Worm (Caenorhabditis elegans) whole organism, L2 larva: ENCODE measurements around the gene math-8.

Experiments
- C34F6.9 ChIP-seq: fragments of 150-350 bp; optimal IDR thresholded peaks from 2 replicates; lab custom pipeline; 2014; ENCODE audit warnings: missing biosample characterization, missing genetic modification characterization
- R02D3.7 ChIP-seq: fragments of 150-350 bp; optimal IDR thresholded peaks from 2 replicates; lab custom pipeline; 2014; ENCODE audit warnings: missing biosample characterization, missing genetic modification characterization
- Y55F3AM.14 ChIP-seq: fragments of 200-800 bp; sonication (Bioruptor generic); optimal IDR thresholded peaks from 2 replicates; lab custom pipeline; 2018; ENCODE audit warnings: mild to moderate bottlenecking, missing genetic modification characterization, missing compliant biosample characterization
- ZK546.5 ChIP-seq: sonication (generic microtip); optimal IDR thresholded peaks from 2 replicates; lab custom pipeline; 2017; ENCODE audit warnings: missing biosample characterization, missing genetic modification characterization
- alr-1 ChIP-seq: fragments of 150-350 bp; optimal IDR thresholded peaks from 2 replicates; lab custom pipeline; 2014; ENCODE audit warnings: missing biosample characterization, missing genetic modification characterization
- ama-1 ChIP-seq: fragments of 150-350 bp; optimal IDR thresholded peaks from 2 replicates; lab custom pipeline; 2018; ENCODE audit warnings: inconsistent platforms
- blmp-1 ChIP-seq: sonication (generic microtip); optimal IDR thresholded peaks from 2 replicates; lab custom pipeline; 2017; ENCODE audit warnings: missing genetic modification characterization, mild to moderate bottlenecking, missing compliant biosample characterization, antibody characterized with exemption, moderate library complexity; ENCODE audit not compliant: insufficient read depth
- ceh-82 ChIP-seq: fragments of 150-350 bp; optimal IDR thresholded peaks from 2 replicates; lab custom pipeline; 2014; ENCODE audit warnings: missing biosample characterization, missing genetic modification characterization
- crh-2 ChIP-seq: sonication (generic microtip); optimal IDR thresholded peaks from 2 replicates; lab custom pipeline; 2017; ENCODE audit warnings: missing biosample characterization, missing genetic modification characterization
- dmd-4 ChIP-seq: sonication (generic microtip); optimal IDR thresholded peaks from 2 replicates; lab custom pipeline; 2017; ENCODE audit warnings: missing biosample characterization, missing genetic modification characterization
- egl-27 ChIP-seq: sonication (generic microtip); optimal IDR thresholded peaks from 3 replicates; lab custom pipeline; 2017; ENCODE audit warnings: missing biosample characterization, missing genetic modification reagents, missing genetic modification characterization
- elt-1 ChIP-seq: fragments of 150-350 bp; optimal IDR thresholded peaks from 2 replicates; lab custom pipeline; 2014; ENCODE audit warnings: missing biosample characterization, missing genetic modification characterization
- elt-3 ChIP-seq: sonication (generic microtip); optimal IDR thresholded peaks from 2 replicates; lab custom pipeline; 2017; ENCODE audit warnings: missing biosample characterization, missing genetic modification characterization
- fos-1 ChIP-seq: fragments of 150-350 bp; optimal IDR thresholded peaks from 2 replicates; lab custom pipeline; 2014; ENCODE audit warnings: missing biosample characterization, missing genetic modification characterization
- gmeb-1 ChIP-seq: fragments of 150-350 bp; optimal IDR thresholded peaks from 2 replicates; lab custom pipeline; 2014; ENCODE audit warnings: missing biosample characterization, missing genetic modification characterization
- lin-11 ChIP-seq: fragments of 150-350 bp; sonication (generic microtip); optimal IDR thresholded peaks from 2 replicates; lab custom pipeline; 2014; ENCODE audit warnings: missing biosample characterization, missing genetic modification characterization, inconsistent platforms, mixed read lengths
- lin-13 ChIP-seq: fragments of 150-350 bp; optimal IDR thresholded peaks from 2 replicates; lab custom pipeline; 2014; ENCODE audit warnings: missing biosample characterization, missing genetic modification reagents, missing genetic modification characterization
- lin-39 ChIP-seq: fragments of 150-350 bp; optimal IDR thresholded peaks from 2 replicates; lab custom pipeline; 2014; ENCODE audit warnings: missing biosample characterization, missing genetic modification reagents, missing genetic modification characterization
- mab-5 ChIP-seq: fragments of 150-350 bp; optimal IDR thresholded peaks from 2 replicates; lab custom pipeline; 2014; ENCODE audit warnings: missing biosample characterization, missing genetic modification characterization
- mdl-1 ChIP-seq, 2 experiments: fragments of 150-350 bp in 1 of 2; sonication (generic microtip) in 1 of 2; optimal IDR thresholded peaks; 2 replicates each; lab custom pipeline; 2017; ENCODE audit warnings: missing biosample characterization in 2 of 2, missing genetic modification characterization in 2 of 2
- nhr-11 ChIP-seq: fragments of 150-350 bp; optimal IDR thresholded peaks from 2 replicates; lab custom pipeline; 2014; ENCODE audit warnings: missing biosample characterization, missing genetic modification characterization
- nhr-129 ChIP-seq: fragments of 150-350 bp; optimal IDR thresholded peaks from 2 replicates; lab custom pipeline; 2014; ENCODE audit warnings: missing biosample characterization, missing genetic modification characterization
- nhr-21 ChIP-seq: fragments of 150-350 bp; optimal IDR thresholded peaks from 2 replicates; lab custom pipeline; 2014; ENCODE audit warnings: missing biosample characterization, missing genetic modification characterization
- nhr-23 ChIP-seq: fragments of 150-350 bp; optimal IDR thresholded peaks from 2 replicates; lab custom pipeline; 2014; ENCODE audit warnings: missing biosample characterization, missing genetic modification reagents, missing genetic modification characterization
- nhr-25 ChIP-seq: fragments of 150-350 bp; sonication (generic microtip); optimal IDR thresholded peaks from 3 replicates; lab custom pipeline; 2014; ENCODE audit warnings: missing biosample characterization, missing genetic modification characterization
- nhr-77 ChIP-seq: fragments of 150-350 bp; optimal IDR thresholded peaks from 2 replicates; lab custom pipeline; 2014; ENCODE audit warnings: missing biosample characterization, missing genetic modification characterization
- peb-1 ChIP-seq: fragments of 150-350 bp; optimal IDR thresholded peaks from 2 replicates; lab custom pipeline; 2014; ENCODE audit warnings: missing biosample characterization, missing genetic modification characterization
- sem-4 ChIP-seq: fragments of 150-350 bp; optimal IDR thresholded peaks from 2 replicates; lab custom pipeline; 2014; ENCODE audit warnings: missing biosample characterization, missing genetic modification reagents, missing genetic modification characterization
- skn-1 ChIP-seq: sonication (generic microtip); optimal IDR thresholded peaks from 2 replicates; lab custom pipeline; 2017; ENCODE audit warnings: missing biosample characterization, missing genetic modification characterization
- sma-3 ChIP-seq: sonication (generic microtip); optimal IDR thresholded peaks from 2 replicates; lab custom pipeline; 2016; ENCODE audit warnings: missing genetic modification reagents, missing genetic modification characterization, missing compliant biosample characterization
- sma-9 ChIP-seq, 2 experiments: fragments of 150-350 bp in 1 of 2; sonication (generic microtip) in 1 of 2; optimal IDR thresholded peaks; 2 replicates each; lab custom pipeline; 2014 to 2016; ENCODE audit warnings: missing genetic modification characterization in 2 of 2, mild to moderate bottlenecking in 1 of 2, missing biosample characterization in 1 of 2, missing compliant biosample characterization in 1 of 2, missing genetic modification reagents in 1 of 2, moderate library complexity in 1 of 2
- snpc-4 ChIP-seq: fragments of 150-350 bp; optimal IDR thresholded peaks from 2 replicates; lab custom pipeline; 2014; ENCODE audit warnings: missing biosample characterization, missing genetic modification characterization
- unc-39 ChIP-seq: fragments of 150-350 bp; optimal IDR thresholded peaks from 2 replicates; lab custom pipeline; 2014; ENCODE audit warnings: missing biosample characterization, missing genetic modification characterization
- unc-55 ChIP-seq: fragments of 150-350 bp; sonication (generic microtip); optimal IDR thresholded peaks from 3 replicates; lab custom pipeline; 2014; ENCODE audit warnings: missing biosample characterization, missing genetic modification reagents, missing genetic modification characterization
- unc-62 ChIP-seq: fragments of 150-350 bp; optimal IDR thresholded peaks from 2 replicates; lab custom pipeline; 2014; ENCODE audit warnings: missing biosample characterization, missing genetic modification reagents, missing genetic modification characterization
- ztf-1 ChIP-seq: fragments of 200-800 bp; sonication (Bioruptor generic); conservative IDR thresholded peaks from 2 replicates; pipeline ENCODE4 v1.3.6; 2022; ENCODE audit warnings: missing genetic modification characterization, missing compliant biosample characterization
- ztf-11 ChIP-seq: sonication (generic microtip); optimal IDR thresholded peaks from 2 replicates; lab custom pipeline; 2017; ENCODE audit warnings: missing biosample characterization, missing genetic modification characterization
- ztf-4 ChIP-seq: fragments of 150-350 bp; optimal IDR thresholded peaks from 2 replicates; lab custom pipeline; 2014; ENCODE audit warnings: missing biosample characterization, missing genetic modification characterization

math-8 gene

DNA sequence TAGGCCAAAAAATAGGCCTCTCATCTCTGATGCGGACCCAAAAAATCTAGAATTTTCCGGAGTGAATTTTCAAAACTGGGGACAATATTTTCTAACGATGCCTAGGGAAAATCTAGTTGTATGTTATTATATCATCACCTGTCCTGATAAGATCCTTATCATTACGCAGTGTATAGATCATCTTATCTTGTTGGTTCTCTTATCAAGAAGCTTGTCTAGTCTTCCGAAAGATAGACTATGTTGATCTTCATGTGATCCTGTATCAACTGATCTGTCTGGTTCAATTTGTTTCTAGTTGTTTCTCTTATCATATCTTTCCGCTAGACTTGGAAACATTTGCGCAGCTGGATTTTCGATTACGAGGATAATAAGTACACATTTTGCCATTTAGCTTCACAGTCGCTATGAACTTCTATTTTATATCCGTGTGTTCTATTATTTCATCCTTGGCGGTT lies 38.1 kb downstream of the math-8 start, which contains the start of gene C52E2.3:
C52E2.3 (plus strand) TSS at position 405 of the 455 bp plus-strand sequence.
- TF ChIP-seq snpc-4, result no peak
- no peak for TF ChIP-seq egl-27 (tag; lab: Kevin White, UChicago)
- no peak for TF ChIP-seq nhr-23
- no peak for TF ChIP-seq sma-3 (GFP tag; lab: Kevin White, UChicago)
- no peak for TF ChIP-seq nhr-129 (tag; lab: Kevin White, UChicago)
- TF ChIP-seq mab-5, result no peak
- no peak for TF ChIP-seq lin-39 (tag; lab: Kevin White, UChicago)
- no peak for TF ChIP-seq mdl-1 (tag; optimal IDR thresholded peaks at IDR 0.05; lab: Kevin White, UChicago)
- no peak for TF ChIP-seq unc-55
- TF ChIP-seq ztf-11 (tag; lab: Kevin White, UChicago), result no peak
- TF ChIP-seq ZK546.5 (tag; lab: Kevin White, UChicago), result no peak
- no peak for TF ChIP-seq nhr-77
- no peak for TF ChIP-seq nhr-21
- no peak for TF ChIP-seq skn-1
- no peak for TF ChIP-seq R02D3.7 (tag; lab: Kevin White, UChicago)
- TF ChIP-seq ztf-4, result no peak

ce11 chrII:1850299-1850698 lies 38.7 kb downstream of the math-8 start, which contains the start of gene fbxb-96:
TSS of gene fbxb-96 (minus strand) at chrII:1850399.
- TF ChIP-seq ceh-82 (tag; lab: Kevin White, UChicago) (no peak), ztf-4 (no peak), elt-1 (tag; lab: Kevin White, UChicago) (no peak), ama-1 (no peak), gmeb-1 (tag; lab: Kevin White, UChicago) (no peak), nhr-25 (no peak), peb-1 (tag; lab: Kevin White, UChicago) (no peak), unc-39 (tag; lab: Kevin White, UChicago) (no peak)

DNA sequence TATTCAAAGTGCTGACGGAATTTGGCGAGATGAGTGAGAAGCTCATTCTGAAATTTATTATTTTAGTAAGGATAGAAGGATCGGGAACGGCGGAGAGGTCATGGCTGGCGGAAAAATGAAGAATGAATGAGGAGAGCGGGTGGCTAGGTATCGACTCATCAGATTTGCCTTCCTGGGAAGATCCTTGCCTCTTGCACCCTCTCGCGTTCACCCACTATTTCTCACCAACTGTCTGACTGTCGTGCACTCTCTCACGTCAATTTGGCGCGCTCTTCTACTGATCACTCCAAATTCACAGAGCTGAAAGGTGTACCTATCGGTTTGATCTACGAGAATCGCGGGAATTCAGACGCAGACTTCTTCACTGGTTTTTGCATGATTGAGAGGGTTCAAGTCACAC lies 40.9 kb downstream of the math-8 start, which contains the start of gene fbxb-97:
fbxb-97 (minus strand) TSS at position 53 of the 400 bp plus-strand sequence.
- TF ChIP-seq blmp-1 (tag; lab: Kevin White, UChicago), result no peak
- TF ChIP-seq mab-5, result no peak
- TF ChIP-seq ztf-11 (tag; lab: Kevin White, UChicago), result no peak
- TF ChIP-seq dmd-4 (tag; lab: Kevin White, UChicago), result no peak
- no peak for TF ChIP-seq C34F6.9
- TF ChIP-seq skn-1, result no peak
- TF ChIP-seq alr-1 (tag; lab: Kevin White, UChicago), result no peak
- TF ChIP-seq nhr-11 (tag; lab: Kevin White, UChicago), result no peak
- no peak for TF ChIP-seq Y55F3AM.14 (GFP tag; lab: Kevin White, UChicago)
- no peak for TF ChIP-seq mdl-1 (tag; optimal IDR thresholded peaks at IDR 0.05; lab: Kevin White, UChicago)
- TF ChIP-seq ztf-4, result no peak
- TF ChIP-seq gmeb-1 (tag; lab: Kevin White, UChicago), result no peak
- no peak for TF ChIP-seq ztf-1 (GFP tag; lab: Robert Waterston, UW)
- TF ChIP-seq lin-13 (GFP tag; lab: Kevin White, UChicago), result no peak
- TF ChIP-seq elt-3 (tag; lab: Kevin White, UChicago), result no peak
- no peak for TF ChIP-seq R02D3.7 (tag; lab: Kevin White, UChicago)
- no peak for TF ChIP-seq sem-4 (tag; lab: Kevin White, UChicago)

DNA sequence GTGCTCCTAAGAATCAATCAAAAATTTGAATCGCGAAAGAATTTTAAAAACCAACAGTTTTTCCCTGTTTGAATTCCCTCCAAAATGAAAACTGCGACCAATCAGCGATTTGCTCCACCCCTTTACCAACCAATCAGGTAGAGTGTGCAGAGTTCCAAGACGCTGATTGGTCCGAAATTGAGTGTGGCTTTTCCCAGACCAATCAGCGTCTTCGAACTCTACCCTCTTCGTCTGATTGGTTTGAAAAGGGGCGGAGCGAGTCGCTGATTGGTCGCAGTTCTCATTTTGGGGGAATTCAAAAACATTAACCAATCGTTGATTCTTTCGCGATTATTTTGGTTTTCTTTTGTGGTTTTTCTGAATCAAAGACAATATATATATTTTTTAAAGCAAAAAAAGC lies 44.4 kb downstream of the math-8 start:
- no peak for TF ChIP-seq ztf-1 (GFP tag; lab: Robert Waterston, UW)
- TF ChIP-seq lin-39 (tag; lab: Kevin White, UChicago), result no peak
- TF ChIP-seq alr-1 (tag; lab: Kevin White, UChicago), result no peak
- no peak for TF ChIP-seq nhr-23
- no peak for TF ChIP-seq fos-1
- no peak for TF ChIP-seq ztf-4
- no peak for TF ChIP-seq nhr-21
- no peak for TF ChIP-seq ztf-11 (tag; lab: Kevin White, UChicago)
- TF ChIP-seq peb-1 (tag; lab: Kevin White, UChicago), result no peak
- no peak for TF ChIP-seq ceh-82 (tag; lab: Kevin White, UChicago)
- TF ChIP-seq, all 48 proteins: peak for 0

DNA sequence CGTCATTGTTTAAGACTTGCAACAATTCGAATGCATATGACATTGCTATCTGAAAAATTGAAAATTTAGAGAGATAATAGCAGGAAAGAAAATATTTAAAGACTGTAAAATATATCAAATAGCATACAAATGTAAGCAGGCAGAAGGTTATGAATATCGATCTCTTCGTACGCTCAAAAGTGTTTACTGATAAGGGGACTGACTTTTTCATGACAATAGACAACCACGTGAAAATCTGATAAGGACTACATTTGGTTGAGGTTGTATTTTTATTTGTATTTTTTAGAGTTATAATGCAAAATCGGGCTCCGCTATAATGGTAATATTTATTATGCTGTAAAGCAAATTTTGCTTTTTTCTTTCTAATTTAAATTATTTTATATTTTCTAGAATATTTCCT lies 46.1 kb downstream of the math-8 start, which contains the start of the genes C52E2.5 and C52E2.4:
C52E2.5 (minus strand) TSS at position 43 of the 400 bp plus-strand sequence.
C52E2.4 (plus strand) TSS at position 252 of the 400 bp plus-strand sequence.
- TF ChIP-seq unc-62 (GFP tag; lab: Kevin White, UChicago) (no peak), fos-1 (peak; percentile 80), lin-39 (tag; lab: Kevin White, UChicago) (no peak), nhr-77 (no peak), sma-9 (GFP tag; optimal IDR thresholded peaks at IDR 0.05; lab: Kevin White, UChicago) (peak; percentile 36), sma-9 (tag; optimal IDR thresholded peaks at IDR 0.05; lab: Kevin White, UChicago) (no peak), skn-1 (peak; percentile 65), lin-11 (tag; lab: Kevin White, UChicago) (no peak), crh-2 (tag; lab: Kevin White, UChicago) (peak; percentile 36)
